Worm (Caenorhabditis elegans) whole organism, L4 larva: Measurements from ENCODE around the gene grl-29.

Experiments
- fos-1 ChIP-seq: fragments of 150-350 bp; optimal IDR thresholded peaks from 2 replicates; lab custom pipeline; 2014; ENCODE audit warnings: missing biosample characterization, missing genetic modification characterization
- lsy-2 ChIP-seq, 2 experiments: fragments of 150-350 bp in 1 of 2; sonication (generic microtip) in 1 of 2; optimal IDR thresholded peaks; 2 replicates each; lab custom pipeline; 2014 to 2017; ENCODE audit warnings: missing biosample characterization in 2 of 2, missing genetic modification characterization in 2 of 2
- nhr-102 ChIP-seq: sonication (generic microtip); optimal IDR thresholded peaks from 2 replicates; lab custom pipeline; 2016; ENCODE audit warnings: mild to moderate bottlenecking, missing genetic modification characterization, moderate library complexity, missing compliant biosample characterization
- nhr-237 ChIP-seq: sonication (generic microtip); optimal IDR thresholded peaks from 2 replicates; lab custom pipeline; 2017; ENCODE audit warnings: missing biosample characterization, missing genetic modification characterization
- nhr-25 ChIP-seq: sonication (generic microtip); optimal IDR thresholded peaks from 2 replicates; lab custom pipeline; 2017; ENCODE audit warnings: missing genetic modification characterization, mild to moderate bottlenecking, missing compliant biosample characterization, antibody characterized with exemption, moderate library complexity, borderline replicate concordance; ENCODE audit not compliant: insufficient read depth
- set-16 ChIP-seq: fragments of 200-800 bp; sonication (Bioruptor generic); IDR thresholded peaks from 2 replicates; pipeline ENCODE4 v1.3.6; 2022; ENCODE audit warnings: missing genetic modification reagents, missing genetic modification characterization, missing compliant biosample characterization
- ztf-11 ChIP-seq: fragments of 150-350 bp; optimal IDR thresholded peaks from 2 replicates; lab custom pipeline; 2014; ENCODE audit warnings: missing biosample characterization, missing genetic modification characterization

DNA sequence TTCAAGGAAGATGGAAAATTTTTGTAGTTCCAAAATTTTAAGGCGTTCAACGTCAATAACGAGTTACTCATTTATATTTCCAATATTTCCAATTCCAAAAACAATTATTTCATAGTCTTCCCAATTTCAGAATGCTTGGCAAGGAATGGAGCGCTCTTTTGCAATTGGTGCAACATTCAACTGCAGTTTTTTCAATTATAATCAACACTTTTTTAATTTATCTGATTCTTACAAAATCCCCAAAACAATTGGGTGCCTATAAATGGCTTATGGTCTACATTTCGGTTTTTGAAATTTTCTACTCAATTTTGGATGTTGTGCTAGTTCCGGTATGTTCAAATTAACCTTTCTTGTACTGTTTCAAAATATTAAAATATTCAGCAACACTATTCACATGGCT, 47.3 kb downstream of the grl-29 start, which contains the start of gene str-225:
- TF ChIP-seq lsy-2 (tag; optimal IDR thresholded peaks at IDR 0.05; lab: Kevin White, UChicago) (no peak), nhr-237 (no peak), nhr-25 (no peak), nhr-102 (tag; lab: Kevin White, UChicago) (no peak), fos-1 (tag; lab: Kevin White, UChicago) (no peak), set-16 (no peak), ztf-11 (tag; lab: Kevin White, UChicago) (no peak)
